Fruit fly (Drosophila melanogaster) whole organism, pupa: ENCODE measurements around the gene Roc1a.

Experiments used
- CG10348 ChIP-seq: fragments of 200-800 bp; sonication (Bioruptor generic); IDR thresholded peaks from 2 replicates; pipeline ENCODE4 v1.3.6; 2022; ENCODE audit warnings: missing biosample characterization, missing genetic modification characterization
- CG12605 ChIP-seq: fragments of 200-800 bp; sonication (Bioruptor generic); IDR thresholded peaks from 2 replicates; pipeline ENCODE4 v1.3.6; 2022; ENCODE audit warnings: missing biosample characterization, missing genetic modification characterization
- CG13204 ChIP-seq: fragments of 200-800 bp; sonication (Bioruptor generic); optimal IDR thresholded peaks from 2 replicates; lab custom pipeline; 2018; ENCODE audit warnings: missing biosample characterization, mild to moderate bottlenecking, missing genetic modification characterization, moderate library complexity
- CG14655 ChIP-seq: fragments of 200-800 bp; sonication (Bioruptor generic); optimal IDR thresholded peaks from 3 replicates; lab custom pipeline; 2017; ENCODE audit warnings: mild to moderate bottlenecking, missing biosample characterization, missing genetic modification reagents, missing genetic modification characterization
- CG15710 ChIP-seq: fragments of 200-800 bp; sonication (Bioruptor generic); optimal IDR thresholded peaks from 2 replicates; lab custom pipeline; 2018; ENCODE audit warnings: missing biosample characterization, mild to moderate bottlenecking, missing genetic modification characterization, moderate library complexity
- CG17806 ChIP-seq: fragments of 200-800 bp; sonication (Bioruptor generic); optimal IDR thresholded peaks from 2 replicates; lab custom pipeline; 2018; ENCODE audit warnings: missing biosample characterization, mild to moderate bottlenecking, missing genetic modification characterization, moderate library complexity
- CG32121 ChIP-seq: fragments of 200-800 bp; sonication (Bioruptor generic); IDR thresholded peaks from 2 replicates; pipeline ENCODE4 v1.3.6; 2022; ENCODE audit warnings: missing biosample characterization, missing genetic modification characterization
- CG34367 ChIP-seq: fragments of 200-800 bp; sonication (Bioruptor generic); optimal IDR thresholded peaks from 2 replicates; lab custom pipeline; 2018; ENCODE audit warnings: missing biosample characterization, mild to moderate bottlenecking, missing genetic modification characterization
- CG4496 ChIP-seq: fragments of 200-800 bp; sonication (Bioruptor generic); IDR thresholded peaks from 3 replicates; pipeline ENCODE4 v1.3.6; 2022; ENCODE audit warnings: missing biosample characterization, missing genetic modification characterization
- CG8159 ChIP-seq: fragments of 200-800 bp; sonication (Bioruptor generic); optimal IDR thresholded peaks from 3 replicates; lab custom pipeline; 2018; ENCODE audit warnings: missing biosample characterization, mild to moderate bottlenecking, missing genetic modification characterization, moderate library complexity
- CG8301 ChIP-seq: fragments of 200-800 bp; sonication (Bioruptor generic); optimal IDR thresholded peaks from 2 replicates; lab custom pipeline; 2018; ENCODE audit warnings: missing biosample characterization, mild to moderate bottlenecking, missing genetic modification characterization
- CG9948 ChIP-seq: fragments of 200-800 bp; sonication (Bioruptor generic); optimal IDR thresholded peaks from 2 replicates; lab custom pipeline; 2018; ENCODE audit warnings: missing biosample characterization, mild to moderate bottlenecking, missing genetic modification characterization, moderate library complexity
- D1 ChIP-seq: fragments of 200-800 bp; sonication (Bioruptor generic); optimal IDR thresholded peaks from 2 replicates; lab custom pipeline; 2018; ENCODE audit warnings: missing biosample characterization, mild to moderate bottlenecking, missing genetic modification characterization, moderate library complexity
- EcR ChIP-seq: fragments of 200-800 bp; sonication (Bioruptor generic); optimal IDR thresholded peaks from 3 replicates; lab custom pipeline; 2019; ENCODE audit warnings: missing biosample characterization, missing genetic modification characterization, mild to moderate bottlenecking, moderate library complexity, missing genetic modification reagents
- Ets98B ChIP-seq: fragments of 200-800 bp; sonication (Bioruptor generic); IDR thresholded peaks from 2 replicates; pipeline ENCODE4 v1.3.6; 2022; ENCODE audit warnings: missing biosample characterization, missing genetic modification characterization
- Pif1A ChIP-seq: fragments of 200-800 bp; sonication (Bioruptor generic); optimal IDR thresholded peaks from 3 replicates; lab custom pipeline; 2016; ENCODE audit warnings: missing biosample characterization, missing genetic modification characterization
- Pif1B ChIP-seq: fragments of 200-800 bp; sonication (Bioruptor generic); optimal IDR thresholded peaks from 3 replicates; lab custom pipeline; 2016; ENCODE audit warnings: missing biosample characterization, missing genetic modification characterization
- Snoo ChIP-seq: fragments of 200-800 bp; sonication (Bioruptor generic); optimal IDR thresholded peaks from 3 replicates; lab custom pipeline; 2017; ENCODE audit warnings: missing biosample characterization, mild to moderate bottlenecking, missing genetic modification characterization, inconsistent platforms
- fd96Ca ChIP-seq: fragments of 200-800 bp; sonication (Bioruptor generic); IDR thresholded peaks from 3 replicates; pipeline ENCODE4 v1.3.6; 2022; ENCODE audit warnings: missing biosample characterization, missing genetic modification characterization
- gl ChIP-seq: fragments of 200-800 bp; sonication (Bioruptor generic); optimal IDR thresholded peaks from 2 replicates; lab custom pipeline; 2018; ENCODE audit warnings: missing biosample characterization, mild to moderate bottlenecking, missing genetic modification characterization
- rn ChIP-seq: fragments of 200-800 bp; sonication (Bioruptor generic); IDR thresholded peaks from 2 replicates; pipeline ENCODE4 v1.3.6; 2022; ENCODE audit warnings: missing biosample characterization, missing genetic modification characterization

Gene Roc1a

DNA sequence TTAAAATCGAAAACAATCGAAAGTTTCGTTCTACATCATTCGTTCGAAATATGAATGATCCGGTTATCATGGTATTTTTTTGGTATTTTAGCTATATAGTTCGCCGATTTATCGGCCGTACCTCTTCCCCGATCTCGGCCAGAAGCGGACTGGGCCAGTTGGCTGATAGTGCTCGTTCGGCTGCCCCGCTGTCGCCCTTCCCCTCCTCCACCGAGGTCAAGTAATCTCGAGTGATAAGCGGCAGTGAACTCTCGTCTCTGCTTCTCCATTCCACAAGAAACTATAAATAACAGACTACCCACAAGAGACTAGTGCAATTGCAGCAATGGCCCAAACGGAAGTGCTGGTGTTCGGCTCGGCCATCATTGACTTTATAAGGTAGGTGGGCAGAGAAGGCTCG lies 23.7 kb upstream of the Roc1a start, which contains the start of gene CG13369:
TSS of gene CG13369 (plus strand) at position 112 of the 400 bp plus-strand sequence.
- TF ChIP-seq Pif1B (GFP tag; lab: Kevin White, UChicago), result no peak
- no peak for TF ChIP-seq CG32121 (GFP tag; lab: Robert Waterston, UW)
- no peak for TF ChIP-seq CG8159
- no peak for TF ChIP-seq Snoo (tag; lab: Kevin White, UChicago)
- no peak for TF ChIP-seq CG13204 (GFP tag; lab: Kevin White, UChicago)

DNA sequence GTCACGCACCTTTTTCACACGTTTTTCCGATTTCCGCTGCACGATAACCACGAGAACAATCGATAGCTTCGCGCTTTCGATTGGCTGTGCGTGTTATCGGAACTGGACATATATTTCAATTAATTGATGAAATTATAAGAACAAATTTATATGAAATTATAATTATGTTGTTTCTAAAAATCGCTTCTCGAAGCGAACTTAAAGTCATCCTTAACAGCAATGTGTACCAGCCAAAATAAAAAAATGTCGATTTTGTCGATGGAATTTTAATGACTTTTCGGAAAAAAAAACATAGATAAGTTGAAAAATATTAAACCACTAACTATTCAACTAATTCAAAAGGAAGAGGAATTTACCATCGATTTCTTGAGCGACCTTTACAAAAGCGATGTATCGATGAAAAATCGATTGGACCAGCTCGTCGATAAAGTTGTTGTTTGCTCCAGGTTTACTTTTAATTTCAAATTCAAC lies 21.9 kb upstream of the Roc1a start, which contains the start of the genes CG13364 and Hinfp:
TSS of gene CG13364 (minus strand) at position 47 of the 471 bp plus-strand sequence.
TSS of gene Hinfp (plus strand) at position 386 of the 471 bp plus-strand sequence.
- TF ChIP-seq CG15710 (tag; lab: Kevin White, UChicago), result no peak
- TF ChIP-seq fd96Ca, result no peak
- TF ChIP-seq EcR (GFP tag; lab: Kevin White, UChicago), result no peak
- no peak for TF ChIP-seq CG34367 (tag; lab: Kevin White, UChicago)
- no peak for TF ChIP-seq Pif1B (GFP tag; lab: Kevin White, UChicago)
- no peak for TF ChIP-seq Snoo (tag; lab: Kevin White, UChicago)
- no peak for TF ChIP-seq CG9948 (tag; lab: Kevin White, UChicago)
- no peak for TF ChIP-seq CG8301
- TF ChIP-seq D1 (tag; lab: Kevin White, UChicago), result no peak
- no peak for TF ChIP-seq Pif1A

DNA sequence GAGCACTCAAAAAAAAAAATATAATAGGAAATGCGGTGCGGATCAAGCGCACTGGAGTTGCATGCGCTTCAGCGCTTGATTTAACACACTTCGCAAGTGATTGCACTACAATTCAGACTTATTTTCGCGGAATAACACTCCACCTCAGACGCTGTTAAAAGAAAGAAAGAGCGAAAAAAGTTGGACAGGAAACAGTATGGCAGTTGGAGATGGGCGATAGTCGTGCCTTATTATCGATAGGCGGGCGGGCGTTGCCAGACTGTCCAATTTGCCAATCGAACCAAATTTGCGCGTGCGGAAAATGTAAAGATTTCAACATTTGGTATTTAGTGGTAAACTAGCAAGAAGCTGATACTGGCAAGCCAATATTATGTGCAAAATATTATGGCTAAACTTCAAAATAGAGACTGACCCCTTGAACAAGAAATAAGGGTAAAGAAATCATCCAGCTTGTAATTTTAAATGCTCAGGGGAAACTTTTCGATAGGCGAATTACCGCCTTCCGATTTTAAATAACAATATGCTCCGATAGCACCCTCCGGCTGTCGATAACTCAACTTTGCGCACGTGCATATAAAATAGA lies 17.8 kb upstream of the Roc1a start, which contains the start of the genes RpL36 and Mybbp1A:
TSS of gene RpL36 (minus strand) at position 245 of the 583 bp plus-strand sequence.
TSS of gene Mybbp1A (plus strand) at position 535 of the 583 bp plus-strand sequence.
- no peak for TF ChIP-seq CG9948 (tag; lab: Kevin White, UChicago)
- TF ChIP-seq CG12605 (GFP tag; lab: Robert Waterston, UW), result peak; percentile 40
- TF ChIP-seq CG8159, result peak; percentile 61
- no peak for TF ChIP-seq CG17806 (tag; lab: Kevin White, UChicago)
- peak; percentile 13; the same call in 1 of the 2 replicates for TF ChIP-seq rn (GFP tag; lab: Robert Waterston, UW)
- peak; percentile 44 for TF ChIP-seq CG15710 (tag; lab: Kevin White, UChicago)
- peak; percentile 51; the same call in 1 of the 2 replicates for TF ChIP-seq Ets98B (GFP tag; lab: Robert Waterston, UW)
- 0 out of 2 replicates have a peak, but pooled peaks have one; percentile 18 for TF ChIP-seq CG32121 (GFP tag; lab: Robert Waterston, UW)
- peak; percentile 74 for TF ChIP-seq Snoo (tag; lab: Kevin White, UChicago)
- peak; percentile 44; the same call in 1 of the 3 replicates for TF ChIP-seq CG4496
- TF ChIP-seq Pif1B (GFP tag; lab: Kevin White, UChicago), result no peak
- TF ChIP-seq CG34367 (tag; lab: Kevin White, UChicago), result peak; percentile 50
- TF ChIP-seq Pif1A, result no peak
- TF ChIP-seq D1 (tag; lab: Kevin White, UChicago), result no peak
- peak; percentile 38 for TF ChIP-seq gl (tag; lab: Kevin White, UChicago)
- TF ChIP-seq fd96Ca, result 0 out of 3 replicates have a peak, but pooled peaks have one; percentile 7
- no peak for TF ChIP-seq CG14655
- no peak for TF ChIP-seq CG13204 (GFP tag; lab: Kevin White, UChicago)
- no peak for TF ChIP-seq CG8301
- TF ChIP-seq CG10348 (GFP tag; lab: Robert Waterston, UW), result no peak
- peak; percentile 42 for TF ChIP-seq EcR (GFP tag; lab: Kevin White, UChicago)

DNA sequence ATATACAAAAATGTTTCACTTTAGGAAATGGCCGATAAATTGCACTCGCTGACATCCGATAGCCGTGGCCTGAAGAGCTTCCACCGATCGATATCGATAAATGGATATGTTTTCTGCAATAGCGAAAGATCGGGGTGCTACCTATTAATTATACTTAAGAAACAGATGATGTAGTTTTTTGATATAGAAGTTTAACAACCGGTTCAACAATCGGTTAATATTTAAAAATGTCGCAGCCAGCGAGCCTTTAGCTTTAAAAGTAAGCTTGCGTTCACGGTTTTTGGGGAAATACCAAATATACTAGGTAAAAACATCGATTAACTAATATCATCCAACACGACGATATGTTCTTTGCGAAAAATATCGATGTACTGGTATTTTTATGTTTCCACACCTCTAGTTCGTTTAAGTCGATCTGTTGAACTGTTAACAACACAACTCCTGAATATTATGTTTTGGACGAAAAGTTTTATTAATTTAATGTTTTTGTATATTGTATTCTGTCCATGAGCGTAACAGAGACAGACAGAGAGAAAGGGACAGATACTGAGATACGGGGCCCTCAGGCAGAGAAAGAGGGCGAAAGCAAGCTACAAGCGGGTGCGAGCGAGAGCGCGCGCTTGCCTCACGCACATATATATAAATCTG lies 11.5 kb upstream of the Roc1a start, which contains the start of gene Dredd:
TSS of gene Dredd (minus strand) at position 51 of the 648 bp plus-strand sequence.
- TF ChIP-seq CG9948 (tag; lab: Kevin White, UChicago) (no peak), CG32121 (GFP tag; lab: Robert Waterston, UW) (no peak), CG8301 (no peak), CG34367 (tag; lab: Kevin White, UChicago) (no peak), CG13204 (GFP tag; lab: Kevin White, UChicago) (no peak), CG14655 (no peak), CG17806 (tag; lab: Kevin White, UChicago) (no peak), gl (tag; lab: Kevin White, UChicago) (no peak), Snoo (tag; lab: Kevin White, UChicago) (no peak), D1 (tag; lab: Kevin White, UChicago) (no peak), CG8159 (no peak), Ets98B (GFP tag; lab: Robert Waterston, UW) (no peak), CG15710 (tag; lab: Kevin White, UChicago) (no peak), EcR (GFP tag; lab: Kevin White, UChicago) (no peak), Pif1B (GFP tag; lab: Kevin White, UChicago) (no peak), CG10348 (GFP tag; lab: Robert Waterston, UW) (no peak), Pif1A (no peak), CG4496 (no peak)
- TF ChIP-seq, all 21 proteins: peak for 0
